Worm (Caenorhabditis elegans): ENCODE data around the gene cdk-1.
A peak's percentile ranks its signal among the peaks of the same experiment; 100 is the strongest.

The cdk-1 gene

DNA sequence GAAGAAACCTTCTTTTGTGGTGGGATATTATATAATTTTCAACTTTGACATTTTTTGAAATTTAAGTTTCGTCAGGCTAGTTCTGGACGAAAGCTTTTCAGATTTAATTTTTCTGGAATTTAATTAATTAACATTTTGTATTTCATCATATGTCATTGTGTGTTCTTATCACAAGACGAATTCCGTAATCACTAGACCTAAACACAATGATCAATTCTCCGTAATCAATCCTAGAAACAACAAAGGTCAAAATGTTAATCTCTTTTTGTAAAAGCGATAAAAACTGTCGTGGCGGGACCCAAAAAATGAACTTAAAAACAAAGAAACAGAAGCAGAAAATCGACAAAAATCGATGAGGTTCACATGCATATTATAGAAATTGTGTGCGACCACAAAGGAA, 32.5 kb upstream of the cdk-1 start:
- TF ChIP-seq hmbx-1 (tag; optimal IDR thresholded peaks at IDR 0.05) = no peak
- no peak for TF ChIP-seq B0310.2 (tag; optimal IDR thresholded peaks at IDR 0.05)
- no peak for TF ChIP-seq tra-4 (tag; optimal IDR thresholded peaks at IDR 0.05)
- no peak for TF ChIP-seq F13C5.2 (tag; optimal IDR thresholded peaks at IDR 0.05)

DNA sequence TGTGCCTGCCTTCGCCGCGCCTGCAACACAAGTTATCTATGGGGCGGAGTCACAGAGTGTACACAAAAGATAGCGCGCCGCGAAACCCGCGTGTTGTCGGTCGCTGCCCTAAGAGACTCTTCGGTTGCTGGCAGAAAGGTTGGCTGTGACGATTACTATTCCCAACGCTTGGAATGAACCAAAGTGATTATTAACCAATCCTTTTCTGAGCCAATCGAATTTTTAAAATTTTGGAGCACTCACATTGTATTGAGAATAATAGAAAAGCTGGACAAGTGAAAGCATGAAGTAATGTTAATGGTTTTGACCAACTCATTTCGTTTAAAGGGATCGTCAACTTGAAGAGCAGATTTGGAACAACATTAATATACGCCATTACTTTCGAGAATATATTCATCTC, 30.0 kb upstream of the cdk-1 start:
- TF ChIP-seq flt-1 (GFP tag; IDR thresholded peaks at IDR 0.05) (no peak), pes-1 (GFP tag; IDR thresholded peaks at IDR 0.05) (no peak), sea-1 (GFP tag; conservative IDR thresholded peaks at IDR 0.05) (no peak), hmg-4 (GFP tag; optimal IDR thresholded peaks at IDR 0.05) (no peak), ama-1 (optimal IDR thresholded peaks at IDR 0.05) (peak; percentile 57), ceh-13 (GFP tag; optimal IDR thresholded peaks at IDR 0.05) (no peak)

DNA sequence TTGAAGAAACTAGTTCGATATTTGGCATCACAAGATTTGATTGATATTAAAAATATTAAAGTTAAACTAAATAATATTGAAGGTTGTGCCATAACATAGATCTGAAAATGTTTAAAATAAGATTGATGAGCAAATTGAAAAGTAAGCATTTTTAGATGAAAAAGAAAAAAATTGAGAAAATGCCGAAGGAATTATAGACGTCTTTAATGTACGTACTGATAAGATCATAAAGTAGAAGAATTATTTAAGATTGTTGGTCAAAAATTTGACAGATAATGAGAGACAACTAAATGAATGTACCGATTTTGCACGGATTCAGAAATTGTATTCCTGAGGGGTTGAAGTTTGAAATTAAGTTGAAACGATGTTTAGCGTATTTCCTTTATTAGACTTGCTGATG, 27.1 kb upstream of the cdk-1 start, which contains the start of gene ncx-7:
Gene ncx-7 (minus strand): TSS at position 101 of the 400 bp plus-strand sequence.
- TF ChIP-seq hmbx-1 (tag; optimal IDR thresholded peaks at IDR 0.05) = no peak
- TF ChIP-seq ets-7 (tag; optimal IDR thresholded peaks at IDR 0.05) = no peak
- no peak for TF ChIP-seq tbx-11 (GFP tag; IDR thresholded peaks at IDR 0.05)
- TF ChIP-seq tbx-37 (GFP tag; conservative IDR thresholded peaks at IDR 0.05) = no peak
- TF ChIP-seq ceh-36 (tag; optimal IDR thresholded peaks at IDR 0.05) = no peak
- TF ChIP-seq hmg-4 (GFP tag; optimal IDR thresholded peaks at IDR 0.05) = no peak
- no peak for TF ChIP-seq ceh-13 (GFP tag; optimal IDR thresholded peaks at IDR 0.05)
- no peak for TF ChIP-seq F13C5.2 (tag; optimal IDR thresholded peaks at IDR 0.05)
- TF ChIP-seq ama-1 (optimal IDR thresholded peaks at IDR 0.05) = no peak
- no peak for TF ChIP-seq scrt-1 (GFP tag; IDR thresholded peaks at IDR 0.05)
- no peak for TF ChIP-seq hnd-1 (tag; optimal IDR thresholded peaks at IDR 0.05)
- TF ChIP-seq B0310.2 (tag; optimal IDR thresholded peaks at IDR 0.05) = no peak
- TF ChIP-seq flt-1 (GFP tag; IDR thresholded peaks at IDR 0.05) = no peak
- no peak for TF ChIP-seq pes-1 (GFP tag; IDR thresholded peaks at IDR 0.05)

DNA sequence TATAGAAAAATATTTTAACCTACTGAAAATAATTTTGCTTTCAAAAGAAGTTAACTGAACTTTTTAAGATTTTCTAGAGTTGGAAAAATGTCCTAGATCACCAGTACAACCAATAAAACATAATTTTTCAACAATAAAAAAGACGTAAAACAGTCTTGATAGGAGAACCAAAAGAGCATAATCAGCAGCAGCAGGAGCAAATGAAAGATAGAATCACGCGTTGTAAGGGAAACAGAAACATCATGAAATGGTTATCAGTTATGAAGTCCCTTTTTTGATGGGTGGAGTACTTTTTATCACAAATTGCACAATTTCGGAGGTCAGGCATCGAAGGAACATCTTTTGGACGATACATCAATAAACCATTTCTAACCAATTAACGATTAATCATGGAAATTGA, 25.3 kb upstream of the cdk-1 start:
- no peak for TF ChIP-seq pes-1 (GFP tag; IDR thresholded peaks at IDR 0.05)
- no peak for TF ChIP-seq hmg-4 (GFP tag; optimal IDR thresholded peaks at IDR 0.05)

DNA sequence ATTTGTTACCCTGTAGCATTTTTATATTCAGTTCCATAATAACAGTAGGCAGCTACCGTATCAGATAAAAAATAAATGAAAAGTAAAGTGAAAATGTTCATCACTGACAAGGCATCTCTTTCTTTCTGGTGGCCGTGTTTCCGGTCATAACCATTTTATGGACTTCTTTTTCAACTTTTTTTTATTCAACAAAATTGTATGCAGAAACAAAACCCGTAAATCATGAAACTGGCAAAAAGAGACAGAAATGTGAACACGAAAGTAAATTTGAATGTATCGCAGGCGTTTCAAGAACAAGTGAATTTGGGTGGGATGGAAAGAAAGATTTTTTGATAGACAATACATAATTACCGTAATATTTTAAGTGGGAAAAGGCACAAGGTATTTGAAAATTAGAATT, 22.2 kb upstream of the cdk-1 start, which contains the start of gene clec-162:
Gene clec-162 (minus strand): TSS at position 101 of the 400 bp plus-strand sequence.
- TF ChIP-seq scrt-1 (GFP tag; IDR thresholded peaks at IDR 0.05) (no peak), ceh-13 (GFP tag; optimal IDR thresholded peaks at IDR 0.05) (no peak), aly-1 (tag; optimal IDR thresholded peaks at IDR 0.05) (no peak), tra-4 (tag; optimal IDR thresholded peaks at IDR 0.05) (no peak), ama-1 (optimal IDR thresholded peaks at IDR 0.05) (no peak), hnd-1 (tag; optimal IDR thresholded peaks at IDR 0.05) (no peak), B0310.2 (tag; optimal IDR thresholded peaks at IDR 0.05) (no peak), tbx-37 (GFP tag; conservative IDR thresholded peaks at IDR 0.05) (no peak), ceh-36 (tag; optimal IDR thresholded peaks at IDR 0.05) (no peak), F13C5.2 (tag; optimal IDR thresholded peaks at IDR 0.05) (no peak), ets-7 (tag; optimal IDR thresholded peaks at IDR 0.05) (no peak), pes-1 (GFP tag; IDR thresholded peaks at IDR 0.05) (no peak), flt-1 (GFP tag; IDR thresholded peaks at IDR 0.05) (no peak), hmbx-1 (tag; optimal IDR thresholded peaks at IDR 0.05) (no peak), hmg-4 (GFP tag; optimal IDR thresholded peaks at IDR 0.05) (no peak), sea-1 (GFP tag; conservative IDR thresholded peaks at IDR 0.05) (no peak), tbx-11 (GFP tag; IDR thresholded peaks at IDR 0.05) (no peak)

DNA sequence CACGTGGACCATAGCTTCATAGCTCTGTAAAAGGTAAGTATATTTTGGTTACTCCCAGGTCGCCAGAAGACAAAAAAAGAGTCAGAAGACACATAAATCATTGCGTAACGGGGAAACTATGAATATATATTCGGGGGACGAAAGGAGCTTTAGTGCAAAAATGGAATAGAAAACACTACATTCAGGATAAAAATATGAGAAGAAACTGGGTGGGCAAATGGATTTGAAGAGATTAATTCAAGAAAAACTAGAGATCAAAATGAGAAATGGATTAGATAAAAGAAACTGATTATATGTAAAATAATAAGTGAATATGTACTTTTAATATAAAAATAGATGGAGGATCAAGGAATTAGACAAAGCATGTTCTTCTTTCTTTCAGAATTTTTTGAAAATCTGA, 19.8 kb upstream of the cdk-1 start, which contains the start of gene C07A9.12:
Gene C07A9.12 (minus strand): TSS at position 101 of the 400 bp plus-strand sequence.
- TF ChIP-seq ama-1 (optimal IDR thresholded peaks at IDR 0.05) (no peak), tbx-11 (GFP tag; IDR thresholded peaks at IDR 0.05) (no peak), tra-4 (tag; optimal IDR thresholded peaks at IDR 0.05) (no peak), hmg-4 (GFP tag; optimal IDR thresholded peaks at IDR 0.05) (no peak)

DNA sequence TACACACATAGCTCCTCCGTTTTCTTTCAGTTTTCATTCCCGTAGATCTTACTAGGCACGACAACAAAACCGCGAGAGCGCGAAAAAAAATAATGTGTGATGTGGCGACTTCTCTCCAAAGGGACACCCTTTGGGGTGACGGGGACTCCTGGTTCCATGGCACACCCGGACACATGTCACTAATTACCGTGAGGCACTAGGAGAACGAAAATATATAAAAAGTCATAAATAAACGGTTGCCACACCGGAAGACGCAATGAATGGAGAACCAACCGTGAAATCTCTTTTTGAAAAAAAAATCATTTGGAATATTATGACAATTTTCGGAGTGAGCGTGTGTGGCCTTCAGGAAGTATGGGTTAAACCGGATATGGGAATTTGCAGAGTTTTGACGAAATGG, 16.9 kb upstream of the cdk-1 start:
- no peak for TF ChIP-seq ets-7 (tag; optimal IDR thresholded peaks at IDR 0.05)
- no peak for TF ChIP-seq hmg-4 (GFP tag; optimal IDR thresholded peaks at IDR 0.05)
- TF ChIP-seq hmbx-1 (tag; optimal IDR thresholded peaks at IDR 0.05) = no peak
- TF ChIP-seq hnd-1 (tag; optimal IDR thresholded peaks at IDR 0.05) = no peak
- no peak for TF ChIP-seq ceh-13 (GFP tag; optimal IDR thresholded peaks at IDR 0.05)
- no peak for TF ChIP-seq B0310.2 (tag; optimal IDR thresholded peaks at IDR 0.05)
- no peak for TF ChIP-seq tra-4 (tag; optimal IDR thresholded peaks at IDR 0.05)
- no peak for TF ChIP-seq tbx-37 (GFP tag; conservative IDR thresholded peaks at IDR 0.05)
- no peak for TF ChIP-seq ceh-36 (tag; optimal IDR thresholded peaks at IDR 0.05)
- TF ChIP-seq ama-1 (optimal IDR thresholded peaks at IDR 0.05) = no peak
- TF ChIP-seq flt-1 (GFP tag; IDR thresholded peaks at IDR 0.05) = no peak
- TF ChIP-seq aly-1 (tag; optimal IDR thresholded peaks at IDR 0.05) = no peak
- no peak for TF ChIP-seq F13C5.2 (tag; optimal IDR thresholded peaks at IDR 0.05)

DNA sequence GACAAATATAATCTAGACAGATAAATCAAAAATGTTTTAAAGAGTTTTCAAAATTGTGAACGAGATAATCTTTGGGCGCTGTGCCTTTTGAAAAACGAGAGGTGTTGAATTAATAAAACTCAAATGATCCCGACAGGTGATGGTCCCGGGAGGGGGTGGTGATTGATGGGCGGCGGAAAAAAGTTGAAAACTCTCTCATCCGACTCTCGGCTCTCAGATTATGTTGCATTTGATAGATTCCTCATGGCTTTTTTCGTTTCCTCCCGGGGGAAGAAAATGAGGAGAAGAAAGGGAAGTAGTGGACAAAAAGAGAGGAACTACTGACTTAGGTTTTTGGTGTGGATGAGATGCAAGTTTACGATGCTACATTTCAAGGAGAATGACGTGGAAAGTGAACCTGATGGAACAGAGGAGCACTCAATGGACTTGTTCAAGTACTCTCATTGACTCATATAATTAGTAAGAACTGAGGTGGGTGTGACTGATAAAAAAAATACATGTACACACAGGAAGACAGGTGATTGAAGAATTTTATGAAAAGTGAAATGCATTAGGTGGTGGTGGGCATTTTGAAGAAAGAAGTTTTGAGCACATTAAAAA, 15.9 kb upstream of the cdk-1 start:
- TF ChIP-seq tbx-37 (GFP tag; conservative IDR thresholded peaks at IDR 0.05) = no peak
- TF ChIP-seq ceh-13 (GFP tag; optimal IDR thresholded peaks at IDR 0.05) = no peak
- no peak for TF ChIP-seq ets-7 (tag; optimal IDR thresholded peaks at IDR 0.05)
- TF ChIP-seq ceh-36 (tag; optimal IDR thresholded peaks at IDR 0.05) = no peak
- TF ChIP-seq hnd-1 (tag; optimal IDR thresholded peaks at IDR 0.05) = no peak
- TF ChIP-seq flt-1 (GFP tag; IDR thresholded peaks at IDR 0.05) = no peak
- no peak for TF ChIP-seq aly-1 (tag; optimal IDR thresholded peaks at IDR 0.05)
- no peak for TF ChIP-seq F13C5.2 (tag; optimal IDR thresholded peaks at IDR 0.05)
- no peak for TF ChIP-seq ama-1 (optimal IDR thresholded peaks at IDR 0.05)
- TF ChIP-seq hmg-4 (GFP tag; optimal IDR thresholded peaks at IDR 0.05) = no peak
- TF ChIP-seq B0310.2 (tag; optimal IDR thresholded peaks at IDR 0.05) = no peak
- TF ChIP-seq sea-1 (GFP tag; conservative IDR thresholded peaks at IDR 0.05) = no peak
- TF ChIP-seq tra-4 (tag; optimal IDR thresholded peaks at IDR 0.05) = no peak
